Worm (Caenorhabditis elegans): ENCODE measurements around the gene Y82E9BR.8.
A peak's percentile ranks its signal among the peaks of the same experiment; 100 is the strongest.

DNA sequence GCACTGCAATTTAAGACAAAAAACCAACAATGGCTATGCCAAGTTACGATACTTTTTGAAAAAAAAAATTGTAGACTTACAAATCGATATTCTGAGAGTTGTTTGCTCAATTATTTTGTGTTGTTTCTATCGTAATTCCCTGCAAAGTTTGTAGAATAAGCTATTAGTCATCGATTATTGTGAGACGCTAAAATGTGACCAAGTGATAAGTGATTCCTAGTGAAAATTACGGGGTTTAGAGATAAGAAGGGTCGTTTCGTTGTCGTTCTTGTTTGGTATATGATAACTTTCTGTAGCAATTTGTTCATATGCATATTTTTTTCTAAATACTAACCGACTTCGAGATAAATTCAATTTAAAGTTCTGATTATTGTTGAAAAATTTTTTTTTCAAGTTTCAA lies 40.3 kb upstream of the Y82E9BR.8 start:
- no peak for TF ChIP-seq snpc-4 (tag; optimal IDR thresholded peaks at IDR 0.05)
- TF ChIP-seq elt-3 (tag; optimal IDR thresholded peaks at IDR 0.05): no peak
- TF ChIP-seq gmeb-1 (tag; optimal IDR thresholded peaks at IDR 0.05): no peak
- TF ChIP-seq fos-1 (tag; optimal IDR thresholded peaks at IDR 0.05): peak; percentile 91
